Worm (Caenorhabditis elegans) whole organism, late embryonic: Measurements from ENCODE around the gene srbc-22.

Source experiments
- ceh-30 ChIP-seq: fragments of 150-350 bp; optimal IDR thresholded peaks from 2 replicates; lab custom pipeline; 2014; ENCODE audit warnings: missing biosample characterization, missing genetic modification characterization
- elt-2 ChIP-seq: sonication (generic microtip); optimal IDR thresholded peaks from 2 replicates; lab custom pipeline; 2016; ENCODE audit warnings: missing genetic modification reagents, missing genetic modification characterization, missing compliant biosample characterization
- fkh-10 ChIP-seq: fragments of 150-350 bp; optimal IDR thresholded peaks from 2 replicates; lab custom pipeline; 2014; ENCODE audit warnings: missing biosample characterization, missing genetic modification reagents, missing genetic modification characterization
- fkh-6 ChIP-seq: sonication (generic microtip); optimal IDR thresholded peaks from 2 replicates; lab custom pipeline; 2016; ENCODE audit warnings: missing genetic modification characterization, missing compliant biosample characterization
- lim-6 ChIP-seq: sonication (generic microtip); optimal IDR thresholded peaks from 2 replicates; lab custom pipeline; 2016; ENCODE audit warnings: missing genetic modification characterization, missing compliant biosample characterization
- pqm-1 ChIP-seq: sonication (generic microtip); optimal IDR thresholded peaks from 2 replicates; lab custom pipeline; 2016; ENCODE audit warnings: missing genetic modification characterization, missing compliant biosample characterization
- pros-1 ChIP-seq: fragments of 150-350 bp; optimal IDR thresholded peaks from 2 replicates; lab custom pipeline; 2014; ENCODE audit warnings: missing biosample characterization, missing genetic modification reagents, missing genetic modification characterization
- tbx-2 ChIP-seq: sonication (generic microtip); optimal IDR thresholded peaks from 2 replicates; lab custom pipeline; 2016; ENCODE audit warnings: missing genetic modification characterization, missing compliant biosample characterization

DNA sequence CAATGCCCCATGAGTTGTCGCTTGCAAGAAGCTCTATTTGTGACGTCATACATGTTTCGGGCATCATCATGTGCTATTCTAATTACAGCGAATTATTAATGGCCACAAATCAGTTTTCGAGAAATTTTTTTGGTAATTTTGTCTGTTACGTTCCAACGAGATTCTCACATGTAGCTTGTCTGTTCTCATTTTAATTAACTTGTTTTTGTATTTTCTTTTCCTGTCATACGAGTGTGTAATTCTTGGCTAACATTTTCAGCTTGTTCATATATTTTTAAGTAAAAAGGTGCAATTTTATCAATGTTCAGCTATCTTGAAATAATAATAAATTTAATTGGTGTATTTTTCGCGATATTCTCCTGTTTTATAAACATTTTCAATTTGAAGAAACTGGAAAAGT, 1.7 kb upstream of the srbc-22 start, which contains the start of gene srbc-21:
- TF ChIP-seq ceh-30 = no peak
- TF ChIP-seq tbx-2 (tag; lab: Kevin White, UChicago) = no peak
- TF ChIP-seq elt-2 (tag; lab: Kevin White, UChicago) = no peak
- TF ChIP-seq fkh-10 (GFP tag; lab: Kevin White, UChicago) = no peak
- TF ChIP-seq pqm-1 (tag; lab: Kevin White, UChicago) = no peak
- TF ChIP-seq pros-1 (tag; lab: Kevin White, UChicago) = no peak
- TF ChIP-seq lim-6 (tag; lab: Kevin White, UChicago) = no peak
- TF ChIP-seq fkh-6 (tag; lab: Kevin White, UChicago) = no peak
